Worm (Caenorhabditis elegans) whole organism, L1 larva: ENCODE data around the gene F59B10.2.
A peak's percentile ranks its signal among the peaks of the same experiment; 100 is the strongest.

Experiments
- C04F5.9 ChIP-seq: sonication (generic microtip); optimal IDR thresholded peaks from 2 replicates; lab custom pipeline; 2016; ENCODE audit warnings: missing genetic modification characterization, missing compliant biosample characterization
- C16A3.4 ChIP-seq: fragments of 150-350 bp; optimal IDR thresholded peaks from 2 replicates; lab custom pipeline; 2014; ENCODE audit warnings: missing biosample characterization, missing genetic modification characterization
- C34B4.2 ChIP-seq: sonication (generic microtip); optimal IDR thresholded peaks from 2 replicates; lab custom pipeline; 2017; ENCODE audit warnings: mild to moderate bottlenecking, missing genetic modification characterization, missing compliant biosample characterization
- Y116A8C.19 ChIP-seq: sonication (generic microtip); optimal IDR thresholded peaks from 2 replicates; lab custom pipeline; 2016; ENCODE audit warnings: missing compliant biosample characterization, missing genetic modification characterization, borderline replicate concordance
- aly-2 ChIP-seq: fragments of 150-350 bp; optimal IDR thresholded peaks from 2 replicates; lab custom pipeline; 2014; ENCODE audit warnings: missing biosample characterization, missing genetic modification characterization
- ama-1 ChIP-seq: fragments of 150-350 bp; optimal IDR thresholded peaks from 2 replicates; lab custom pipeline; 2014
- blmp-1 ChIP-seq: fragments of 150-350 bp; optimal IDR thresholded peaks from 2 replicates; lab custom pipeline; 2014; ENCODE audit warnings: missing biosample characterization, missing genetic modification characterization
- ceh-8 ChIP-seq: fragments of 200-800 bp; sonication (Bioruptor generic); optimal IDR thresholded peaks from 2 replicates; lab custom pipeline; 2018; ENCODE audit warnings: mild to moderate bottlenecking, missing genetic modification characterization, moderate library complexity, missing compliant biosample characterization
- ceh-88 ChIP-seq: fragments of 200-800 bp; sonication (Bioruptor generic); IDR thresholded peaks from 2 replicates; pipeline ENCODE4 v1.3.6; 2022; ENCODE audit warnings: missing genetic modification characterization, missing compliant biosample characterization
- ceh-90 ChIP-seq: sonication (generic microtip); optimal IDR thresholded peaks from 2 replicates; lab custom pipeline; 2016; ENCODE audit warnings: missing genetic modification characterization, missing compliant biosample characterization
- dpl-1 ChIP-seq, 3 experiments: fragments of 150-350 bp in 2 of 3; sonication (generic microtip) in 1 of 3; optimal IDR thresholded peaks; 2 replicates each; lab custom pipeline; 2014 to 2017; ENCODE audit warnings: missing biosample characterization in 3 of 3, missing genetic modification characterization in 3 of 3, missing genetic modification reagents in 3 of 3
- dsc-1 ChIP-seq: sonication (generic microtip); optimal IDR thresholded peaks from 2 replicates; lab custom pipeline; 2016; ENCODE audit warnings: mild to moderate bottlenecking, missing genetic modification characterization, missing compliant biosample characterization
- efl-1 ChIP-seq, 4 experiments: fragments of 150-350 bp; optimal IDR thresholded peaks in 3 of 4; peaks in 1 of 4; 1 replicate in 1 of 4; 2 replicates in 3 of 4; lab custom pipeline; 2014; ENCODE audit warnings: missing biosample characterization in 2 of 4, missing genetic modification characterization in 2 of 4, missing genetic modification reagents in 2 of 4
- efl-3 ChIP-seq: fragments of 200-800 bp; sonication (Bioruptor generic); optimal IDR thresholded peaks from 2 replicates; lab custom pipeline; 2018; ENCODE audit warnings: mild to moderate bottlenecking, missing genetic modification characterization, missing compliant biosample characterization
- egl-13 ChIP-seq: sonication (generic microtip); optimal IDR thresholded peaks from 2 replicates; lab custom pipeline; 2016; ENCODE audit warnings: missing genotype, missing genetic modification reagents, missing genetic modification characterization, missing compliant biosample characterization
- elt-3 ChIP-seq, 6 experiments: fragments of 150-350 bp in 1 of 6; sonication (generic microtip); optimal IDR thresholded peaks; 2 replicates each; lab custom pipeline; 2017 to 2018; ENCODE audit warnings: missing biosample characterization in 6 of 6, missing genetic modification characterization in 6 of 6, inconsistent platforms in 1 of 6
- fkh-10 ChIP-seq: sonication (generic microtip); optimal IDR thresholded peaks from 2 replicates; lab custom pipeline; 2017; ENCODE audit warnings: missing biosample characterization, missing genetic modification reagents, missing genetic modification characterization
- fkh-8 ChIP-seq: sonication (generic microtip); optimal IDR thresholded peaks from 2 replicates; lab custom pipeline; 2016; ENCODE audit warnings: mild to moderate bottlenecking, missing genetic modification characterization, missing compliant biosample characterization
- fos-1 ChIP-seq: fragments of 150-350 bp; optimal IDR thresholded peaks from 2 replicates; lab custom pipeline; 2014; ENCODE audit warnings: missing biosample characterization, missing genetic modification characterization
- grh-1 ChIP-seq: fragments of 200-800 bp; sonication (Bioruptor generic); IDR thresholded peaks from 2 replicates; pipeline ENCODE4 v1.3.6; 2022; ENCODE audit warnings: missing genetic modification reagents, missing genetic modification characterization, missing compliant biosample characterization
- hlh-17 ChIP-seq: fragments of 200-800 bp; sonication (Bioruptor generic); optimal IDR thresholded peaks from 2 replicates; lab custom pipeline; 2018; ENCODE audit warnings: missing genetic modification characterization, mild to moderate bottlenecking, missing compliant biosample characterization, moderate library complexity, borderline replicate concordance
- hlh-4 ChIP-seq: sonication (generic microtip); optimal IDR thresholded peaks from 2 replicates; lab custom pipeline; 2016; ENCODE audit warnings: mild to moderate bottlenecking, missing genetic modification characterization, missing compliant biosample characterization
- isw-1 ChIP-seq: fragments of 200-800 bp; sonication (Bioruptor generic); IDR thresholded peaks from 2 replicates; pipeline ENCODE4 v1.3.6; 2022; ENCODE audit warnings: missing genetic modification characterization, missing compliant biosample characterization
- jun-1 ChIP-seq: fragments of 150-350 bp; optimal IDR thresholded peaks from 2 replicates; lab custom pipeline; 2014; ENCODE audit warnings: missing biosample characterization, missing genetic modification reagents, missing genetic modification characterization
- lin-13 ChIP-seq: fragments of 150-350 bp; optimal IDR thresholded peaks from 2 replicates; lab custom pipeline; 2014; ENCODE audit warnings: missing biosample characterization, missing genetic modification reagents, missing genetic modification characterization
- lin-15B ChIP-seq: fragments of 150-350 bp; sonication (generic microtip); optimal IDR thresholded peaks from 3 replicates; lab custom pipeline; 2014; ENCODE audit warnings: missing biosample characterization, missing genetic modification characterization
- lin-35 ChIP-seq, 2 experiments: fragments of 150-350 bp; optimal IDR thresholded peaks; 2 replicates each; lab custom pipeline; 2014; ENCODE audit warnings: missing biosample characterization in 2 of 2, missing genetic modification characterization in 2 of 2, missing genetic modification reagents in 2 of 2
- lin-39 ChIP-seq: fragments of 150-350 bp; optimal IDR thresholded peaks from 2 replicates; lab custom pipeline; 2014; ENCODE audit warnings: missing biosample characterization, missing genetic modification reagents, missing genetic modification characterization
- mab-9 ChIP-seq: fragments of 200-800 bp; sonication (Bioruptor generic); IDR thresholded peaks from 2 replicates; pipeline ENCODE4 v1.3.6; 2022; ENCODE audit warnings: missing genetic modification reagents, missing genetic modification characterization, missing compliant biosample characterization
- mef-2 ChIP-seq: fragments of 150-350 bp; optimal IDR thresholded peaks from 2 replicates; lab custom pipeline; 2014; ENCODE audit warnings: missing biosample characterization, missing genetic modification characterization
- nhr-19 ChIP-seq: fragments of 200-800 bp; sonication (Bioruptor generic); conservative IDR thresholded peaks from 2 replicates; pipeline ENCODE4 v1.3.6; 2022; ENCODE audit warnings: missing genetic modification characterization, missing compliant biosample characterization
- nhr-20 ChIP-seq: sonication (generic microtip); optimal IDR thresholded peaks from 2 replicates; lab custom pipeline; 2016; ENCODE audit warnings: mild to moderate bottlenecking, missing genetic modification characterization, missing compliant biosample characterization
- nhr-28 ChIP-seq: fragments of 150-350 bp; optimal IDR thresholded peaks from 2 replicates; lab custom pipeline; 2014; ENCODE audit warnings: missing biosample characterization, missing genetic modification characterization
- nhr-47 ChIP-seq: sonication (generic microtip); optimal IDR thresholded peaks from 2 replicates; lab custom pipeline; 2016; ENCODE audit warnings: mild to moderate bottlenecking, missing genetic modification characterization, moderate library complexity, missing compliant biosample characterization
- nhr-77 ChIP-seq: fragments of 150-350 bp; optimal IDR thresholded peaks from 2 replicates; lab custom pipeline; 2014; ENCODE audit warnings: missing biosample characterization, missing genetic modification characterization
- nhr-90 ChIP-seq: sonication (generic microtip); optimal IDR thresholded peaks from 2 replicates; lab custom pipeline; 2016; ENCODE audit warnings: mild to moderate bottlenecking, missing genetic modification characterization, missing compliant biosample characterization; ENCODE audit not compliant: poor library complexity
- pag-3 ChIP-seq: sonication (generic microtip); optimal IDR thresholded peaks from 2 replicates; lab custom pipeline; 2017; ENCODE audit warnings: missing genetic modification characterization, mild to moderate bottlenecking, missing compliant biosample characterization, antibody characterized with exemption, borderline replicate concordance; ENCODE audit not compliant: insufficient read depth
- pax-3 ChIP-seq: fragments of 200-800 bp; sonication (Bioruptor generic); optimal IDR thresholded peaks from 2 replicates; lab custom pipeline; 2018; ENCODE audit warnings: mild to moderate bottlenecking, missing genetic modification characterization, moderate library complexity, missing compliant biosample characterization
- snpc-4 ChIP-seq: fragments of 150-350 bp; optimal IDR thresholded peaks from 2 replicates; lab custom pipeline; 2014; ENCODE audit warnings: missing biosample characterization, missing genetic modification characterization
- snu-23 ChIP-seq: sonication (generic microtip); optimal IDR thresholded peaks from 2 replicates; lab custom pipeline; 2016; ENCODE audit warnings: missing genetic modification characterization, missing compliant biosample characterization
- sox-4 ChIP-seq: sonication (generic microtip); optimal IDR thresholded peaks from 2 replicates; lab custom pipeline; 2016; ENCODE audit warnings: missing genetic modification characterization, missing compliant biosample characterization
- sup-37 ChIP-seq: fragments of 200-800 bp; sonication (Bioruptor generic); optimal IDR thresholded peaks from 2 replicates; lab custom pipeline; 2018; ENCODE audit warnings: mild to moderate bottlenecking, missing genetic modification characterization, missing compliant biosample characterization
- tbx-2 ChIP-seq: sonication (generic microtip); optimal IDR thresholded peaks from 2 replicates; lab custom pipeline; 2016; ENCODE audit warnings: missing genetic modification characterization, missing compliant biosample characterization
- tlp-1 ChIP-seq: fragments of 150-350 bp; optimal IDR thresholded peaks from 2 replicates; lab custom pipeline; 2014; ENCODE audit warnings: missing biosample characterization, missing genetic modification characterization
- unc-130 ChIP-seq: fragments of 150-350 bp; optimal IDR thresholded peaks from 2 replicates; lab custom pipeline; 2017; ENCODE audit warnings: missing biosample characterization, missing genetic modification characterization, inconsistent platforms
- unc-30 ChIP-seq: sonication (generic microtip); optimal IDR thresholded peaks from 2 replicates; lab custom pipeline; 2017; ENCODE audit warnings: missing biosample characterization, missing genetic modification characterization
- zag-1 ChIP-seq: fragments of 150-350 bp; optimal IDR thresholded peaks from 2 replicates; lab custom pipeline; 2014; ENCODE audit warnings: missing biosample characterization, missing genetic modification characterization
- zip-4 ChIP-seq: fragments of 200-800 bp; sonication (Bioruptor generic); optimal IDR thresholded peaks from 2 replicates; lab custom pipeline; 2018; ENCODE audit warnings: mild to moderate bottlenecking, missing genetic modification characterization, moderate library complexity, missing compliant biosample characterization
- ztf-11 ChIP-seq, 2 experiments: sonication (generic microtip); optimal IDR thresholded peaks; 2 replicates each; lab custom pipeline; 2016 to 2017; ENCODE audit warnings: missing genetic modification characterization in 2 of 2, missing biosample characterization in 1 of 2, missing compliant biosample characterization in 1 of 2
- ztf-4 ChIP-seq: fragments of 150-350 bp; optimal IDR thresholded peaks from 2 replicates; lab custom pipeline; 2014; ENCODE audit warnings: missing biosample characterization, missing genetic modification characterization

The F59B10.2 gene

ce11 chrII:10545924-10546783 lies 36.5 kb upstream of the F59B10.2 start:
- TF ChIP-seq isw-1 (GFP tag; lab: Robert Waterston, UW) (no peak), egl-13 (tag; lab: Kevin White, UChicago) (no peak), jun-1 (tag; lab: Kevin White, UChicago) (no peak), ztf-11 (tag; optimal IDR thresholded peaks at IDR 0.05; lab: Kevin White, UChicago) (no peak), nhr-90 (no peak), elt-3 (tag; optimal IDR thresholded peaks at IDR 0.05; lab: Kevin White, UChicago) (no peak), lin-13 (GFP tag; lab: Kevin White, UChicago) (no peak), nhr-77 (tag; lab: Kevin White, UChicago) (no peak), aly-2 (tag; lab: Kevin White, UChicago) (no peak), ceh-88 (GFP tag; lab: Robert Waterston, UW) (no peak), fkh-10 (GFP tag; lab: Kevin White, UChicago) (no peak), ceh-90 (tag; lab: Kevin White, UChicago) (no peak), nhr-28 (tag; lab: Kevin White, UChicago) (no peak), sup-37 (no peak), pax-3 (tag; lab: Kevin White, UChicago) (no peak), efl-3 (GFP tag; lab: Kevin White, UChicago) (no peak), lin-15B (no peak), efl-1 (optimal IDR thresholded peaks at IDR 0.05; lab: Kevin White, UChicago) (no peak), efl-1 (GFP tag; optimal IDR thresholded peaks at IDR 0.05 in 1 of 2; lab: Kevin White, UChicago) (peak in 1 of 2 experiments; percentile 70), dsc-1 (tag; lab: Kevin White, UChicago) (peak; percentile 0), nhr-19 (GFP tag; lab: Robert Waterston, UW) (no peak), snpc-4 (tag; lab: Kevin White, UChicago) (no peak), ztf-4 (no peak), C04F5.9 (tag; lab: Kevin White, UChicago) (no peak), snu-23 (GFP tag; lab: Kevin White, UChicago) (peak; percentile 9), blmp-1 (tag; lab: Kevin White, UChicago) (no peak), fkh-8 (tag; lab: Kevin White, UChicago) (peak; percentile 36), C34B4.2 (tag; lab: Kevin White, UChicago) (no peak), ceh-8 (GFP tag; lab: Kevin White, UChicago) (no peak), mef-2 (tag; lab: Kevin White, UChicago) (no peak), grh-1 (GFP tag; lab: Robert Waterston, UW) (no peak), zag-1 (tag; lab: Kevin White, UChicago) (no peak), nhr-47 (peak; percentile 13), ama-1 (peak; percentile 9), mab-9 (GFP tag; lab: Robert Waterston, UW) (no peak), unc-30 (tag; lab: Kevin White, UChicago) (no peak), Y116A8C.19 (tag; lab: Kevin White, UChicago) (no peak), tbx-2 (tag; lab: Kevin White, UChicago) (no peak), zip-4 (GFP tag; lab: Kevin White, UChicago) (no peak), hlh-4 (no peak), lin-39 (tag; lab: Kevin White, UChicago) (no peak)

ce11 chrII:10545213-10545612 lies 35.6 kb upstream of the F59B10.2 start:
- TF ChIP-seq hlh-17 (GFP tag; lab: Kevin White, UChicago) (no peak), dpl-1 (GFP tag; optimal IDR thresholded peaks at IDR 0.05; lab: Kevin White, UChicago) (no peak), ama-1 (peak; percentile 60), dsc-1 (tag; lab: Kevin White, UChicago) (no peak), unc-130 (no peak), snu-23 (GFP tag; lab: Kevin White, UChicago) (no peak), fos-1 (tag; lab: Kevin White, UChicago) (no peak), nhr-20 (tag; lab: Kevin White, UChicago) (no peak), lin-35 (GFP tag; optimal IDR thresholded peaks at IDR 0.05; lab: Kevin White, UChicago) (peak in 1 of 2 experiments; percentile 23), efl-1 (optimal IDR thresholded peaks at IDR 0.05; lab: Kevin White, UChicago) (no peak), efl-1 (GFP tag; optimal IDR thresholded peaks at IDR 0.05 in 1 of 2; lab: Kevin White, UChicago) (peak in 1 of 2 experiments; percentile 87), C16A3.4 (tag; lab: Kevin White, UChicago) (no peak), tlp-1 (no peak), elt-3 (tag; optimal IDR thresholded peaks at IDR 0.05; lab: Kevin White, UChicago) (no peak), lin-39 (tag; lab: Kevin White, UChicago) (no peak), ztf-4 (no peak), sox-4 (tag; lab: Kevin White, UChicago) (no peak), isw-1 (GFP tag; lab: Robert Waterston, UW) (no peak), pag-3 (no peak)
